Fruit fly (Drosophila melanogaster): Measurements from ENCODE around the gene CG5262.

DNA sequence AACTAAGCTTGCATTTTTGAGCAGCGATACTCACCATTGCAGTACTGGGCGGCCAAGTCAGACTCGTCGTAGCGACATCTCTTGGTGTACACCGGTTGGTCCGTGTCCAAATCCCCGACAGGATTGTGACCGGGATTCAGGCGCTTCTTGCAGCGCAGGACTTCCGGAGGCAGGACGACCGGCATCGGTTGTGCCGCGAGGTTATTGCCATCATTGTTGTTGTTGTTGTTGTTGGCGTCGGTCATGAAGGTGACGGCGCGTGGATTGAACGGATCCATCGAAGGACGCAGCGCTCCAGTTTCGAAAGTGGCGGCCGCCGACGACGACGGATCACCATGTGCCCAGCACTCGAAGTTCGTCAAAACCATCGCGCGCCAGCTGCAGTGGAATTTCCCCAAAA, 42.3 kb upstream of the CG5262 start:
- no peak for TF ChIP-seq CTCF (optimal IDR thresholded peaks at IDR 0.05)
- TF ChIP-seq CG8478 (optimal IDR thresholded peaks at IDR 0.05), result no peak
